Worm (Caenorhabditis elegans) whole organism, L4 larva: ENCODE measurements around the gene ZC449.4.

ENCODE experiments used
- R02D3.7 ChIP-seq: fragments of 150-350 bp; sonication (generic microtip); optimal IDR thresholded peaks from 3 replicates; lab custom pipeline; 2014; ENCODE audit warnings: missing biosample characterization, missing genetic modification characterization
- cey-2 ChIP-seq: sonication (generic microtip); optimal IDR thresholded peaks from 3 replicates; lab custom pipeline; 2017; ENCODE audit warnings: missing genetic modification characterization, mild to moderate bottlenecking, missing compliant biosample characterization, antibody characterized with exemption, borderline replicate concordance; ENCODE audit not compliant: insufficient read depth
- egl-27 ChIP-seq: sonication (generic microtip); optimal IDR thresholded peaks from 3 replicates; lab custom pipeline; 2017; ENCODE audit warnings: missing biosample characterization, missing genetic modification reagents, missing genetic modification characterization
- fkh-10 ChIP-seq: fragments of 150-350 bp; optimal IDR thresholded peaks from 2 replicates; lab custom pipeline; 2014; ENCODE audit warnings: missing biosample characterization, missing genetic modification reagents, missing genetic modification characterization
- fos-1 ChIP-seq: fragments of 150-350 bp; optimal IDR thresholded peaks from 2 replicates; lab custom pipeline; 2014; ENCODE audit warnings: missing biosample characterization, missing genetic modification characterization
- lin-15B ChIP-seq: fragments of 150-350 bp; sonication (generic microtip); optimal IDR thresholded peaks from 3 replicates; lab custom pipeline; 2014; ENCODE audit warnings: missing biosample characterization, missing genetic modification characterization
- madf-9 ChIP-seq: fragments of 200-800 bp; sonication (Bioruptor generic); conservative IDR thresholded peaks from 2 replicates; pipeline ENCODE4 v1.3.6; 2022; ENCODE audit warnings: missing genetic modification reagents, missing genetic modification characterization, missing compliant biosample characterization
- mdt-29 ChIP-seq: fragments of 200-800 bp; sonication (Bioruptor generic); IDR thresholded peaks from 2 replicates; pipeline ENCODE4 v1.3.6; 2022; ENCODE audit warnings: missing genetic modification reagents, missing genetic modification characterization, missing compliant biosample characterization
- snpc-1.2 ChIP-seq: fragments of 200-800 bp; sonication (Bioruptor generic); IDR thresholded peaks from 2 replicates; pipeline ENCODE4 v1.3.6; 2022; ENCODE audit warnings: missing genetic modification reagents, missing genetic modification characterization, missing compliant biosample characterization
- spr-3 ChIP-seq: fragments of 200-800 bp; sonication (Bioruptor generic); optimal IDR thresholded peaks from 2 replicates; lab custom pipeline; 2018; ENCODE audit warnings: mild to moderate bottlenecking, missing genetic modification characterization, missing compliant biosample characterization

DNA sequence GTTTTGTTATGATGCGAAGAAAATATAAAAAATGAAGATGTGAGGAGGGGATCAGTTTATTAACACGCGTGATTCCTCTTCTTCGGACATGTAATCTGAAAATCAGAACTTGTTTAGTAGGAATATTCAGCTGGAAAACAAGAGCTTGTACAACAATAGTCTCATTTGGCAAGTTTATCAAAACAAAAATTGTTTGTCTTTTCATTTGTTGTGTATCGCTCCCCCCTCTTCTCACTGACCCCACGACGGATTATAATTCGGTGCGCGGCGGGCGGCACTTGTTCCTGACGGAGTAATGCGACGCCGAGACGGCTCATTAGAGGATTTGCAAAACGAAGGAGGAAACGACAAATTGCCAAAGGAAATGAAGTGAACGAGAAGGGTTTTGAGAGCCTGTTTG lies at the start of gene ZC449.4:
- TF ChIP-seq spr-3 (no peak), snpc-1.2 (no peak), fkh-10 (no peak), cey-2 (tag; lab: Kevin White, UChicago) (no peak), egl-27 (tag; lab: Kevin White, UChicago) (no peak), madf-9 (no peak), fos-1 (tag; lab: Kevin White, UChicago) (no peak), R02D3.7 (no peak), mdt-29 (GFP tag; lab: Robert Waterston, UW) (no peak), lin-15B (tag; lab: Kevin White, UChicago) (no peak)
